Worm (Caenorhabditis elegans) whole organism, midembryonic: ENCODE measurements around the gene dach-1.

Experiments used
- T22C8.4 ChIP-seq: fragments of 200-800 bp; sonication (Bioruptor generic); IDR thresholded peaks from 2 replicates; pipeline ENCODE4 v1.3.6; 2022; ENCODE audit warnings: missing genetic modification characterization, missing compliant biosample characterization
- cog-1 ChIP-seq: sonication (generic microtip); optimal IDR thresholded peaks from 2 replicates; lab custom pipeline; 2016; ENCODE audit warnings: missing genetic modification characterization, missing compliant biosample characterization
- flt-1 ChIP-seq: fragments of 200-800 bp; sonication (Bioruptor generic); IDR thresholded peaks from 2 replicates; pipeline ENCODE4 v1.3.6; 2022; ENCODE audit warnings: missing genetic modification characterization, missing compliant biosample characterization
- klf-2 ChIP-seq: fragments of 200-800 bp; sonication (Bioruptor generic); conservative IDR thresholded peaks from 2 replicates; pipeline ENCODE4 v1.3.6; 2022; ENCODE audit warnings: missing genetic modification reagents, missing genetic modification characterization, missing compliant biosample characterization
- med-1 ChIP-seq: sonication (generic microtip); optimal IDR thresholded peaks from 2 replicates; lab custom pipeline; 2017; ENCODE audit warnings: missing genetic modification characterization, mild to moderate bottlenecking, missing compliant biosample characterization, antibody characterized with exemption, missing genetic modification reagents; ENCODE audit not compliant: insufficient read depth
- ref-1 ChIP-seq: fragments of 200-800 bp; sonication (Bioruptor generic); conservative IDR thresholded peaks from 2 replicates; pipeline ENCODE4 v1.3.6; 2022; ENCODE audit warnings: missing genetic modification reagents, missing genetic modification characterization, missing compliant biosample characterization
- tab-1 ChIP-seq: fragments of 200-800 bp; sonication (Bioruptor generic); IDR thresholded peaks from 2 replicates; pipeline ENCODE4 v1.3.6; 2022; ENCODE audit warnings: missing genetic modification characterization, missing compliant biosample characterization
- ztf-23 ChIP-seq: fragments of 200-800 bp; sonication (Bioruptor generic); IDR thresholded peaks from 2 replicates; pipeline ENCODE4 v1.3.6; 2022; ENCODE audit warnings: missing genetic modification reagents, missing genetic modification characterization, missing compliant biosample characterization
- ztf-29 ChIP-seq: fragments of 200-800 bp; sonication (Bioruptor generic); IDR thresholded peaks from 2 replicates; pipeline ENCODE4 v1.3.6; 2022; ENCODE audit warnings: missing genetic modification reagents, missing genetic modification characterization, missing compliant biosample characterization

- TF ChIP-seq flt-1, result no peak
- TF ChIP-seq ztf-29, result no peak
- TF ChIP-seq ztf-23 (GFP tag; lab: Robert Waterston, UW), result no peak
- TF ChIP-seq med-1 (GFP tag; lab: Kevin White, UChicago), result no peak
- no peak for TF ChIP-seq tab-1 (GFP tag; lab: Robert Waterston, UW)
- TF ChIP-seq T22C8.4 (GFP tag; lab: Robert Waterston, UW), result no peak
- TF ChIP-seq cog-1 (tag; lab: Kevin White, UChicago), result no peak
- no peak for TF ChIP-seq klf-2 (GFP tag; lab: Robert Waterston, UW)
- no peak for TF ChIP-seq ref-1 (GFP tag; lab: Robert Waterston, UW)
Observed at ce11 chrV:3984178-3984577, 34.4 kb downstream of the dach-1 start, which contains the start of gene nlp-29.
